Worm (Caenorhabditis elegans): ENCODE data around the gene fbxc-48.
"Not testable (repeated sequence)": the region's sequence is repeated elsewhere in the genome, so short reads cannot be mapped to it uniquely, and the experiment has no call there.

DNA sequence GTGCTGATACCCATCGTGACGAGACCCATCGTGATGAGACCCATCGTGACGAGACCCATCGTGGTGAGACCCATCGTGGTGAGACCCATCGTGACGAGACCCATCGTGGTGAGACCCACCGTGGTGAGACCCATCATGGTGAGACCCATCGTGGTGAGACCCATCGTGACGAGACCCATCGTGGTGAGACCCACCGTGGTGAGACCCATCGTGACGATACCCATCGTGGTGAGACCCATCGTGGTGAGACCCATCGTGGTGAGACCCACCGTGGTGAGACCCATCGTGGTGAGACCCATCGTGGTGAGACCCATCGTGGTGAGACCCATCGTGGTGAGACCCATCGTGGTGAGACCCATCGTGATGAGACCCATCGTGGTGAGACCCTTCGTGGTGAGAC, 42.3 kb downstream of the fbxc-48 start:
- not testable (repeated sequence) for TF ChIP-seq hlh-30 (tag; optimal IDR thresholded peaks at IDR 0.05; ENCODE audit: insufficient read depth); lin-13 (GFP tag; optimal IDR thresholded peaks at IDR 0.05); aly-2 (tag; optimal IDR thresholded peaks at IDR 0.05)
